Worm (Caenorhabditis elegans) whole organism, L4 larva: ENCODE results near the gene acbp-3.

Source experiments
- F10B5.3 ChIP-seq: sonication (generic microtip); optimal IDR thresholded peaks from 2 replicates; lab custom pipeline; 2016; ENCODE audit warnings: mild to moderate bottlenecking, missing genetic modification characterization, missing compliant biosample characterization
- T26A8.4 ChIP-seq: fragments of 200-800 bp; sonication (Bioruptor generic); IDR thresholded peaks from 2 replicates; pipeline ENCODE4 v1.3.6; 2022; ENCODE audit warnings: missing genetic modification characterization, missing compliant biosample characterization
- Y48G9A.11 ChIP-seq: fragments of 200-800 bp; sonication (Bioruptor generic); IDR thresholded peaks from 2 replicates; pipeline ENCODE4 v1.3.6; 2022; ENCODE audit warnings: missing genetic modification reagents, missing genetic modification characterization, missing compliant biosample characterization
- egl-27 ChIP-seq: sonication (generic microtip); optimal IDR thresholded peaks from 3 replicates; lab custom pipeline; 2017; ENCODE audit warnings: missing biosample characterization, missing genetic modification reagents, missing genetic modification characterization
- fkh-10 ChIP-seq: fragments of 150-350 bp; optimal IDR thresholded peaks from 2 replicates; lab custom pipeline; 2014; ENCODE audit warnings: missing biosample characterization, missing genetic modification reagents, missing genetic modification characterization
- lin-13 ChIP-seq: fragments of 150-350 bp; optimal IDR thresholded peaks from 2 replicates; lab custom pipeline; 2014; ENCODE audit warnings: missing biosample characterization, missing genetic modification reagents, missing genetic modification characterization
- lin-15B ChIP-seq: fragments of 150-350 bp; sonication (generic microtip); optimal IDR thresholded peaks from 3 replicates; lab custom pipeline; 2014; ENCODE audit warnings: missing biosample characterization, missing genetic modification characterization
- nhr-48 ChIP-seq: sonication (generic microtip); optimal IDR thresholded peaks from 2 replicates; lab custom pipeline; 2016; ENCODE audit warnings: mild to moderate bottlenecking, missing genetic modification characterization, missing compliant biosample characterization
- rbr-2 ChIP-seq: sonication (generic microtip); optimal IDR thresholded peaks from 2 replicates; lab custom pipeline; 2016; ENCODE audit warnings: missing genotype, missing genetic modification characterization, missing compliant biosample characterization

ce11 chrX:10859211-10859610, 43.9 kb upstream of the acbp-3 start, which contains the start of gene pgp-5:
- TF ChIP-seq egl-27 (tag; lab: Kevin White, UChicago) (no peak), fkh-10 (GFP tag; lab: Kevin White, UChicago) (no peak), nhr-48 (tag; lab: Kevin White, UChicago) (no peak), lin-15B (no peak), Y48G9A.11 (GFP tag; lab: Robert Waterston, UW) (no peak), rbr-2 (tag; lab: Kevin White, UChicago) (no peak), lin-13 (GFP tag; lab: Kevin White, UChicago) (no peak), T26A8.4 (GFP tag; lab: Robert Waterston, UW) (no peak), F10B5.3 (no peak)
